Worm (Caenorhabditis elegans) whole organism, L3 larva: ENCODE measurements around the gene C14C11.7.
A peak's percentile ranks its signal among the peaks of the same experiment; 100 is the strongest.

Experiments
- ceh-16 ChIP-seq: sonication (generic microtip); optimal IDR thresholded peaks from 2 replicates; lab custom pipeline; 2017; ENCODE audit warnings: missing biosample characterization, missing genetic modification characterization
- ceh-28 ChIP-seq: fragments of 150-350 bp; optimal IDR thresholded peaks from 2 replicates; lab custom pipeline; 2014; ENCODE audit warnings: missing biosample characterization, missing genetic modification reagents, missing genetic modification characterization
- ceh-82 ChIP-seq: fragments of 150-350 bp; optimal IDR thresholded peaks from 2 replicates; lab custom pipeline; 2014; ENCODE audit warnings: missing biosample characterization, missing genetic modification characterization
- ceh-9 ChIP-seq: sonication (generic microtip); optimal IDR thresholded peaks from 2 replicates; lab custom pipeline; 2018; ENCODE audit warnings: missing biosample characterization, missing genetic modification characterization
- daf-12 ChIP-seq: fragments of 150-350 bp; optimal IDR thresholded peaks from 2 replicates; lab custom pipeline; 2014; ENCODE audit warnings: missing biosample characterization, missing genetic modification reagents, missing genetic modification characterization
- egl-5 ChIP-seq: fragments of 150-350 bp; optimal IDR thresholded peaks from 2 replicates; lab custom pipeline; 2017; ENCODE audit warnings: missing biosample characterization, missing genetic modification reagents, missing genetic modification characterization, inconsistent platforms
- elt-1 ChIP-seq: fragments of 150-350 bp; optimal IDR thresholded peaks from 2 replicates; lab custom pipeline; 2014; ENCODE audit warnings: missing biosample characterization, missing genetic modification characterization
- elt-3 ChIP-seq, 3 experiments: fragments of 150-350 bp in 1 of 3; sonication (generic microtip) in 2 of 3; optimal IDR thresholded peaks; 2 replicates in 2 of 3; 4 replicates in 1 of 3; lab custom pipeline; 2014 to 2017; ENCODE audit warnings: missing biosample characterization in 3 of 3, missing genetic modification characterization in 3 of 3
- fkh-2 ChIP-seq: fragments of 150-350 bp; optimal IDR thresholded peaks from 2 replicates; lab custom pipeline; 2014; ENCODE audit warnings: missing biosample characterization, missing genetic modification reagents, missing genetic modification characterization
- fos-1 ChIP-seq: fragments of 150-350 bp; optimal IDR thresholded peaks from 2 replicates; lab custom pipeline; 2014; ENCODE audit warnings: missing biosample characterization, missing genetic modification characterization
- hmg-11 ChIP-seq: sonication (generic microtip); optimal IDR thresholded peaks from 2 replicates; lab custom pipeline; 2016; ENCODE audit warnings: missing genetic modification characterization, missing compliant biosample characterization
- jun-1 ChIP-seq: fragments of 150-350 bp; optimal IDR thresholded peaks from 2 replicates; lab custom pipeline; 2014; ENCODE audit warnings: missing biosample characterization, missing genetic modification reagents, missing genetic modification characterization
- lin-15B ChIP-seq: fragments of 150-350 bp; optimal IDR thresholded peaks from 2 replicates; lab custom pipeline; 2014; ENCODE audit warnings: missing biosample characterization, missing genetic modification characterization
- lin-39 ChIP-seq: fragments of 150-350 bp; optimal IDR thresholded peaks from 2 replicates; lab custom pipeline; 2018; ENCODE audit warnings: missing biosample characterization, missing genetic modification reagents, missing genetic modification characterization
- mml-1 ChIP-seq: fragments of 150-350 bp; sonication (generic microtip); optimal IDR thresholded peaks from 3 replicates; lab custom pipeline; 2014; ENCODE audit warnings: missing biosample characterization, missing genetic modification characterization
- nfya-1 ChIP-seq: sonication (generic microtip); optimal IDR thresholded peaks from 2 replicates; lab custom pipeline; 2017; ENCODE audit warnings: missing genetic modification characterization, mild to moderate bottlenecking, missing compliant biosample characterization, antibody characterized with exemption, moderate library complexity; ENCODE audit not compliant: insufficient read depth
- nhr-11 ChIP-seq: fragments of 150-350 bp; optimal IDR thresholded peaks from 2 replicates; lab custom pipeline; 2014; ENCODE audit warnings: missing biosample characterization, missing genetic modification characterization
- nhr-12 ChIP-seq: fragments of 150-350 bp; optimal IDR thresholded peaks from 2 replicates; lab custom pipeline; 2014; ENCODE audit warnings: missing biosample characterization, missing genetic modification characterization
- nhr-23 ChIP-seq: fragments of 150-350 bp; optimal IDR thresholded peaks from 2 replicates; lab custom pipeline; 2014; ENCODE audit warnings: missing biosample characterization, missing genetic modification reagents, missing genetic modification characterization
- nhr-237 ChIP-seq: fragments of 150-350 bp; optimal IDR thresholded peaks from 2 replicates; lab custom pipeline; 2014; ENCODE audit warnings: missing biosample characterization, missing genetic modification characterization
- nhr-67 ChIP-seq: fragments of 150-350 bp; optimal IDR thresholded peaks from 2 replicates; lab custom pipeline; 2014; ENCODE audit warnings: missing biosample characterization, missing genetic modification characterization
- nhr-76 ChIP-seq: fragments of 150-350 bp; sonication (generic microtip); optimal IDR thresholded peaks from 5 replicates; lab custom pipeline; 2014; ENCODE audit warnings: missing biosample characterization, missing genetic modification characterization
- pha-4 ChIP-seq: fragments of 150-350 bp; optimal IDR thresholded peaks from 2 replicates; lab custom pipeline; 2014; ENCODE audit warnings: missing biosample characterization, missing genetic modification reagents, missing genetic modification characterization
- pqm-1 ChIP-seq: fragments of 150-350 bp; optimal IDR thresholded peaks from 2 replicates; lab custom pipeline; 2017; ENCODE audit warnings: missing biosample characterization, missing genetic modification characterization, inconsistent platforms
- skn-1 ChIP-seq: fragments of 150-350 bp; optimal IDR thresholded peaks from 2 replicates; lab custom pipeline; 2014; ENCODE audit warnings: missing biosample characterization, missing genetic modification characterization
- snpc-4 ChIP-seq: fragments of 150-350 bp; optimal IDR thresholded peaks from 2 replicates; lab custom pipeline; 2014; ENCODE audit warnings: missing biosample characterization, missing genetic modification characterization
- tbx-2 ChIP-seq: sonication (generic microtip); optimal IDR thresholded peaks from 2 replicates; lab custom pipeline; 2016; ENCODE audit warnings: mild to moderate bottlenecking, missing genetic modification characterization, missing compliant biosample characterization
- unc-62 ChIP-seq: fragments of 150-350 bp; sonication (generic microtip); optimal IDR thresholded peaks from 4 replicates; lab custom pipeline; 2014; ENCODE audit warnings: missing biosample characterization, missing genetic modification reagents, missing genetic modification characterization
- ztf-11 ChIP-seq: fragments of 150-350 bp; optimal IDR thresholded peaks from 2 replicates; lab custom pipeline; 2014; ENCODE audit warnings: missing biosample characterization, missing genetic modification characterization

The C14C11.7 gene

DNA sequence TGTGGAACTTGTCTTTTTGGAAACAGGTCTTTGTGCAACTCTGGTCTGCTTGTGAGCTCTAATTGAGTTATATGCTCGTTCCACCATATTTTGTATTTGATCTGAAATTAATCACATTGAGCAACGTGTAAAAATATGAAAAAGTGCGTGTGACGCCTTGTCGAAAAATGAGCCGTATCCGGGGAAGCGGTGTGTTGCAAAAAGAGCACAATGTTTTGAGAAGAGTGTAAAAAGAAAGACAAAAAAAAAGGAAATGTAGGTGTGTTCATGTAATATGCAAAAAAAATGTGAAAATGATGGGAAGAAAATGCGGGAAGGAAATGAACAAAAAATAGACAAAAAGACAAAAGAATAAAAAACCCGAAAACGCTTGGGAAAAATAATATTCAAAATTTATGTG, 35.1 kb downstream of the C14C11.7 start, which contains the start of gene acy-4:
Gene acy-4 (minus strand): TSS at position 101 of the 400 bp plus-strand sequence.
- no peak for TF ChIP-seq skn-1 (tag; lab: Kevin White, UChicago)
- TF ChIP-seq jun-1 (tag; lab: Kevin White, UChicago): no peak
- TF ChIP-seq tbx-2: no peak
- no peak for TF ChIP-seq snpc-4 (tag; lab: Kevin White, UChicago)
- TF ChIP-seq mml-1 (tag; lab: Kevin White, UChicago): no peak
- no peak for TF ChIP-seq nhr-237 (tag; lab: Kevin White, UChicago)
- no peak for TF ChIP-seq nhr-76 (tag; lab: Kevin White, UChicago)
- no peak for TF ChIP-seq ceh-9 (tag; lab: Kevin White, UChicago)
- TF ChIP-seq ceh-82: no peak
- no peak for TF ChIP-seq elt-3 (tag; optimal IDR thresholded peaks at IDR 0.05; lab: Kevin White, UChicago)
- TF ChIP-seq ztf-11 (tag; lab: Kevin White, UChicago): no peak
- TF ChIP-seq hmg-11 (tag; lab: Kevin White, UChicago): no peak
- TF ChIP-seq fkh-2 (tag; lab: Kevin White, UChicago): no peak
- no peak for TF ChIP-seq nhr-11 (tag; lab: Kevin White, UChicago)
- TF ChIP-seq, all 47 proteins: peak for 0

- TF ChIP-seq nhr-12 (tag; lab: Kevin White, UChicago): no peak
- no peak for TF ChIP-seq pqm-1 (tag; lab: Kevin White, UChicago)
- no peak for TF ChIP-seq elt-3 (tag; optimal IDR thresholded peaks at IDR 0.05; lab: Kevin White, UChicago)
- no peak for TF ChIP-seq pha-4
- no peak for TF ChIP-seq ceh-16 (tag; lab: Kevin White, UChicago)
- TF ChIP-seq daf-12 (tag; lab: Kevin White, UChicago): no peak
- TF ChIP-seq unc-62 (GFP tag; lab: Kevin White, UChicago): peak; percentile 72
- no peak for TF ChIP-seq nfya-1
- TF ChIP-seq lin-39 (tag; lab: Kevin White, UChicago): peak; percentile 39
Measured at ce11 chrV:5628014-5628413, 37.9 kb downstream of the C14C11.7 start.

DNA sequence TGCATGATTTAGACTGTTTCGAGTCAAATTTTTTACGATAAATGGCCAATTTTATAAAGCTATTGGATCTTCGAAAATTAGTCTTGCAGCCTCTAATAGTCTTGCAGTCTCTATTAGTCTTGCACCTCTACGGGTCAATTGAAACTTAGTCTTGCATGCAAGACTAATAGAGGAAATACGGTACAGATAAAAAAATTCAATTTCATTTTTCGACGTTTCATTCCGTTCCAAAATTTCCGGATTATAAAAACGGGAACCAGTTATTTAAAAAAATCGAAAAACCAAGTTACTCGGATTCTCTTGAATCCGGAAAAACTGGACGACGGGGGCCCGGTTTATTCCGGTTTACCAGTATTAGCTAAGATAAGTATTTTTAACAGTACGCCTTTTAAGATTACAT, 44.5 kb downstream of the C14C11.7 start, which contains the start of gene M03E7.1:
Gene M03E7.1 (plus strand): TSS at position 301 of the 400 bp plus-strand sequence.
- TF ChIP-seq pqm-1 (tag; lab: Kevin White, UChicago): no peak
- TF ChIP-seq, all 47 proteins: peak for 0

ce11 chrV:5620040-5620439, 45.8 kb downstream of the C14C11.7 start, which contains the start of gene memb-2:
memb-2 (minus strand) TSS chrV:5620140.
- TF ChIP-seq lin-39 (tag; lab: Kevin White, UChicago) (no peak), egl-5 (peak; percentile 21), mml-1 (tag; lab: Kevin White, UChicago) (no peak)
- TF ChIP-seq, all 47 proteins: peak for 1

ce11 chrV:5619372-5619771, 46.5 kb downstream of the C14C11.7 start:
- TF ChIP-seq skn-1 (tag; lab: Kevin White, UChicago): no peak
- peak; percentile 39 for TF ChIP-seq pha-4
- peak; percentile 27 for TF ChIP-seq nfya-1
- no peak for TF ChIP-seq nhr-11 (tag; lab: Kevin White, UChicago)
- TF ChIP-seq, all 47 proteins: peak for 2

- no peak for TF ChIP-seq lin-15B (tag; lab: Kevin White, UChicago)
- TF ChIP-seq nhr-23 (tag; lab: Kevin White, UChicago): no peak
- TF ChIP-seq daf-12 (tag; lab: Kevin White, UChicago): no peak
- TF ChIP-seq elt-3 (tag; optimal IDR thresholded peaks at IDR 0.05; lab: Kevin White, UChicago): no peak
- no peak for TF ChIP-seq fos-1 (tag; lab: Kevin White, UChicago)
- no peak for TF ChIP-seq ceh-28 (tag; lab: Kevin White, UChicago)
- no peak for TF ChIP-seq nhr-67 (tag; lab: Kevin White, UChicago)
- TF ChIP-seq elt-1 (tag; lab: Kevin White, UChicago): no peak
- no peak for TF ChIP-seq nhr-12 (tag; lab: Kevin White, UChicago)
- TF ChIP-seq ceh-16 (tag; lab: Kevin White, UChicago): no peak
- TF ChIP-seq jun-1 (tag; lab: Kevin White, UChicago): no peak
- TF ChIP-seq, all 47 proteins: peak for 0
Measured at ce11 chrV:5617301-5617700, 48.6 kb downstream of the C14C11.7 start, which contains the start of gene M03E7.2. M03E7.2 (plus strand) TSS chrV:5617601.
